Worm (Caenorhabditis elegans): ENCODE results near the gene lin-2.
A peak's percentile ranks its signal among the peaks of the same experiment; 100 is the strongest.

lin-2 gene

ce11 chrX:12391380-12391779, 22.5 kb downstream of the lin-2 start, which contains the start of gene nekl-3:
nekl-3 (minus strand) TSS chrX:12391480.
- TF ChIP-seq F13C5.2 (tag; optimal IDR thresholded peaks at IDR 0.05) (no peak), hmbx-1 (tag; optimal IDR thresholded peaks at IDR 0.05) (no peak), aly-1 (tag; optimal IDR thresholded peaks at IDR 0.05) (no peak), pes-1 (GFP tag; IDR thresholded peaks at IDR 0.05) (no peak), ets-7 (tag; optimal IDR thresholded peaks at IDR 0.05) (no peak), flt-1 (GFP tag; IDR thresholded peaks at IDR 0.05) (no peak), ama-1 (optimal IDR thresholded peaks at IDR 0.05) (no peak), ceh-36 (tag; optimal IDR thresholded peaks at IDR 0.05) (no peak), ceh-13 (GFP tag; optimal IDR thresholded peaks at IDR 0.05) (no peak), hnd-1 (tag; optimal IDR thresholded peaks at IDR 0.05) (no peak), tbx-11 (GFP tag; IDR thresholded peaks at IDR 0.05) (no peak), scrt-1 (GFP tag; IDR thresholded peaks at IDR 0.05) (no peak), tra-4 (tag; optimal IDR thresholded peaks at IDR 0.05) (no peak), hmg-4 (GFP tag; optimal IDR thresholded peaks at IDR 0.05) (no peak), sea-1 (GFP tag; conservative IDR thresholded peaks at IDR 0.05) (no peak)

DNA sequence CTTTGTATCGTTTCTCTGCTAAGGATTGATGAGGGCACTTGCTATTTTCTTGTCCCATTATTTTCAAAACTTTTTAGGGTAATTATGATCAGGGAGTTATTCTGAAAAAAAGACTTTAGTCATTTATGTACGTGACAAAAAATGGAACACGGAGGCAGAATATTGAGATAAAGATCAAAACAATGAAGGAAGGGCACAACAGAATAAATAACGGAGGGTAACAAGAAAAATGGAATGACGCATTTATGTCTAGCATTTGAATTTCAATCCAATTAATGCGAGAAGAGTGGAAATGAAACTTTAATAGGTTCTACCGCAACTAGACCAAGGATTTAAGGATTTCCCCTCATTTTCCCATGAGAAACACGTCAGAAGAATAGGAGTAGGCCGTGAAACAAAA, 35.5 kb downstream of the lin-2 start, which contains the start of gene glb-13:
Gene glb-13, minus strand, starts transcription at position 101 of the 400 bp plus-strand sequence.
- TF ChIP-seq F13C5.2 (tag; optimal IDR thresholded peaks at IDR 0.05) (no peak), ets-7 (tag; optimal IDR thresholded peaks at IDR 0.05) (no peak), ama-1 (optimal IDR thresholded peaks at IDR 0.05) (no peak), tra-4 (tag; optimal IDR thresholded peaks at IDR 0.05) (no peak), ceh-13 (GFP tag; optimal IDR thresholded peaks at IDR 0.05) (no peak), pes-1 (GFP tag; IDR thresholded peaks at IDR 0.05) (no peak), tbx-11 (GFP tag; IDR thresholded peaks at IDR 0.05) (no peak)

DNA sequence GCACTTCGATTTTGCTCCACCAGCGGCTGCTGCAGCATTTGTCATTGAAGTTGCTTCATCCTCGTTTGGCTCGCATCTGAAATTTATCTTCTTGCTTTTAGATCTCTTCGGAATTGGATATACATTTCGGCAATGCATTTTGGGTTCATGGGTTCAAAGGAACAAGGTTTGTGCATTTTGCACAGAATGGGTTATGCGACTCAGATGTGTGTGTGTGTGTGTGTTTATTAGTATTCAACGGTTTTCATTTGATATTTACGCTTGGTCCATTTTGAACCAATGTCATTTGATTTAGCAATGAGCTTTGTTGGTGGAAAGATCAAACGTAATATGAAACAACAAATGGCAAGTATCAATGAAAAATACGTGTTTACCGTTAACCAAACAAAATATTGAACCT, 38.1 kb downstream of the lin-2 start:
- TF ChIP-seq ceh-13 (GFP tag; optimal IDR thresholded peaks at IDR 0.05), result no peak
- TF ChIP-seq B0310.2 (tag; optimal IDR thresholded peaks at IDR 0.05), result no peak

ce11 chrX:12371321-12371720, 42.5 kb downstream of the lin-2 start, which contains the start of gene rif-1.2:
rif-1.2 (minus strand) TSS chrX:12371421.
- TF ChIP-seq hnd-1 (tag; optimal IDR thresholded peaks at IDR 0.05) (no peak), scrt-1 (GFP tag; IDR thresholded peaks at IDR 0.05) (no peak), pes-1 (GFP tag; IDR thresholded peaks at IDR 0.05) (no peak)

DNA sequence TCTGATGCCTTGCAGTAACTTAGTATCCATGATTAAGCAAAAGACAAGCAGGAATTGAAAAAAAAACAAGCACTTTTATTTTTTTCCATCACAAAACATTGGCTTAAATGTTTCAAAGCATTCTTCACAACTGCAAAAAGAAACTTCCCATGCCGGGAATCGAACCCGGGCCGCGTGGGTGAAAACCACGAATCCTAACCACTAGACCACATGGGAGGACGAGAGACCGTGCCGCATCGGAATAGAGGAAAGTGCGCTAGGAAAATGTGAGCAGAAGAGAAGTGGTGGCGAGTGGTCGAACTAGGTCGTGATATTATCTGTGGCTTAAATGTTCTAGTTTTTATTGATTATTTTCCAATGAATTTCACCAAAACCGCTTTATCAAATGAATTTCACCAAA, 46.3 kb downstream of the lin-2 start:
- TF ChIP-seq tbx-37 (GFP tag; conservative IDR thresholded peaks at IDR 0.05), result peak; percentile 60; the same call in 1 of the 2 replicates
- no peak for TF ChIP-seq tra-4 (tag; optimal IDR thresholded peaks at IDR 0.05)
- peak; percentile 66 for TF ChIP-seq hmg-4 (GFP tag; optimal IDR thresholded peaks at IDR 0.05)
- peak; percentile 39 for TF ChIP-seq B0310.2 (tag; optimal IDR thresholded peaks at IDR 0.05)
- no peak for TF ChIP-seq ama-1 (optimal IDR thresholded peaks at IDR 0.05)
- peak; percentile 84 for TF ChIP-seq F13C5.2 (tag; optimal IDR thresholded peaks at IDR 0.05)
- peak; percentile 26 for TF ChIP-seq ets-7 (tag; optimal IDR thresholded peaks at IDR 0.05)
- peak; percentile 55 for TF ChIP-seq ceh-13 (GFP tag; optimal IDR thresholded peaks at IDR 0.05)
- TF ChIP-seq scrt-1 (GFP tag; IDR thresholded peaks at IDR 0.05), result peak; percentile 80
- TF ChIP-seq hnd-1 (tag; optimal IDR thresholded peaks at IDR 0.05), result peak; percentile 47
- peak; percentile 60 for TF ChIP-seq ceh-36 (tag; optimal IDR thresholded peaks at IDR 0.05)
- TF ChIP-seq tbx-11 (GFP tag; IDR thresholded peaks at IDR 0.05), result peak; percentile 82
- TF ChIP-seq aly-1 (tag; optimal IDR thresholded peaks at IDR 0.05), result peak; percentile 59
- TF ChIP-seq flt-1 (GFP tag; IDR thresholded peaks at IDR 0.05), result peak; percentile 84
- TF ChIP-seq sea-1 (GFP tag; conservative IDR thresholded peaks at IDR 0.05), result peak; percentile 71; the same call in 1 of the 2 replicates
- TF ChIP-seq hmbx-1 (tag; optimal IDR thresholded peaks at IDR 0.05), result peak; percentile 39
- no peak; the same call in none of the 2 replicates for TF ChIP-seq pes-1 (GFP tag; IDR thresholded peaks at IDR 0.05)

DNA sequence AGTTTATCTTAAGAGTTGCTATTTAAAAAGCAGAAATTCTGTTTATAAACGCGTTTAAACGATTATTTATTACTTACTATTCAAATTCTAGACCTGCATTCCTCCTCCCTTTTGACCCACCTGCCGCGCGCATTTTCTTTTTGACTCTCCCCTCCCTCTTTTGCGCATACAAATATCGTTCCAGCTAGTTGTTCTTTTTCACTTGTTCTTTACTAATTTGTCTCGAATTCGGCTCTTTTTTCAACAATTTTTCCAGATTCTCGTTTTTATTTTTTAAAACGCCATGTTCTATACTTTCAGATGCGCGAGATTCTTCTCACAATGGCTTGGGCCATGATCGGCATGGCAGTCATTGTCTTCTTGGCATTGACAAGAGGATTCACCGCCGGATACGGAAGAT, 48.5 kb downstream of the lin-2 start, which contains the start of gene F19H6.4:
Gene F19H6.4, plus strand, starts transcription at position 301 of the 400 bp plus-strand sequence.
- TF ChIP-seq tra-4 (tag; optimal IDR thresholded peaks at IDR 0.05), result no peak
- no peak for TF ChIP-seq ceh-13 (GFP tag; optimal IDR thresholded peaks at IDR 0.05)
- TF ChIP-seq tbx-11 (GFP tag; IDR thresholded peaks at IDR 0.05), result no peak
- TF ChIP-seq aly-1 (tag; optimal IDR thresholded peaks at IDR 0.05), result no peak
- TF ChIP-seq hnd-1 (tag; optimal IDR thresholded peaks at IDR 0.05), result no peak
- TF ChIP-seq B0310.2 (tag; optimal IDR thresholded peaks at IDR 0.05), result no peak

- TF ChIP-seq flt-1 (GFP tag; IDR thresholded peaks at IDR 0.05) (no peak), tbx-11 (GFP tag; IDR thresholded peaks at IDR 0.05) (no peak), scrt-1 (GFP tag; IDR thresholded peaks at IDR 0.05) (no peak), ets-7 (tag; optimal IDR thresholded peaks at IDR 0.05) (no peak), ama-1 (optimal IDR thresholded peaks at IDR 0.05) (no peak), tbx-37 (GFP tag; conservative IDR thresholded peaks at IDR 0.05) (no peak), hmg-4 (GFP tag; optimal IDR thresholded peaks at IDR 0.05) (no peak), aly-1 (tag; optimal IDR thresholded peaks at IDR 0.05) (no peak), hmbx-1 (tag; optimal IDR thresholded peaks at IDR 0.05) (no peak), pes-1 (GFP tag; IDR thresholded peaks at IDR 0.05) (no peak), F13C5.2 (tag; optimal IDR thresholded peaks at IDR 0.05) (no peak), sea-1 (GFP tag; conservative IDR thresholded peaks at IDR 0.05) (no peak), B0310.2 (tag; optimal IDR thresholded peaks at IDR 0.05) (no peak), ceh-13 (GFP tag; optimal IDR thresholded peaks at IDR 0.05) (no peak), hnd-1 (tag; optimal IDR thresholded peaks at IDR 0.05) (no peak), ceh-36 (tag; optimal IDR thresholded peaks at IDR 0.05) (no peak), tra-4 (tag; optimal IDR thresholded peaks at IDR 0.05) (no peak)
These were observed 49.0 kb downstream of the lin-2 start, which contains the start of gene F19H6.5 for ce11 chrX:12364804-12365203. F19H6.5 (minus strand) TSS chrX:12364904.

- TF ChIP-seq aly-1 (tag; optimal IDR thresholded peaks at IDR 0.05), result no peak
- TF ChIP-seq F13C5.2 (tag; optimal IDR thresholded peaks at IDR 0.05), result peak; percentile 49
These were observed 50.8 kb downstream of the lin-2 start for ce11 chrX:12362951-12363486.

All from whole organism, early embryonic.